Fruit fly (Drosophila melanogaster) whole organism, embryonic: ENCODE measurements around the gene CG31788.

ENCODE experiments used
- B-H1 ChIP-seq: fragments of 200-800 bp; sonication (Bioruptor generic); IDR thresholded peaks from 3 replicates; pipeline ENCODE4 v1.3.6; 2022; ENCODE audit warnings: missing biosample characterization, missing genetic modification characterization
- Blimp-1 ChIP-seq: fragments of 200-800 bp; sonication (Bioruptor generic); optimal IDR thresholded peaks from 3 replicates; lab custom pipeline; 2018; ENCODE audit warnings: missing biosample characterization, missing genetic modification characterization, mild to moderate bottlenecking, moderate library complexity, missing genetic modification reagents
- CG12769 ChIP-seq: fragments of 200-800 bp; sonication (Bioruptor generic); optimal IDR thresholded peaks from 2 replicates; lab custom pipeline; 2019; ENCODE audit warnings: missing biosample characterization, mild to moderate bottlenecking, missing genetic modification characterization, moderate library complexity
- CG13624 ChIP-seq: fragments of 200-800 bp; sonication (Bioruptor generic); optimal IDR thresholded peaks from 2 replicates; lab custom pipeline; 2016; ENCODE audit warnings: missing biosample characterization, missing genetic modification characterization
- CG14050 ChIP-seq: fragments of 200-800 bp; sonication (Bioruptor generic); IDR thresholded peaks from 3 replicates; pipeline ENCODE4 v1.3.6; 2022; ENCODE audit warnings: missing biosample characterization, missing genetic modification characterization
- CG17359 ChIP-seq: fragments of 200-800 bp; sonication (Bioruptor generic); optimal IDR thresholded peaks from 3 replicates; lab custom pipeline; 2018; ENCODE audit warnings: missing biosample characterization, mild to moderate bottlenecking, missing genetic modification characterization, moderate library complexity
- CG17612 ChIP-seq: fragments of 200-800 bp; sonication (Bioruptor generic); IDR thresholded peaks from 2 replicates; pipeline ENCODE4 v1.3.6; 2022; ENCODE audit warnings: missing biosample characterization, missing genetic modification characterization
- CG2199 ChIP-seq: fragments of 200-800 bp; sonication (Bioruptor generic); IDR thresholded peaks from 3 replicates; pipeline ENCODE4 v1.3.6; 2022; ENCODE audit warnings: missing biosample characterization, missing genetic modification characterization
- CG43689 ChIP-seq: fragments of 200-800 bp; sonication (Bioruptor generic); IDR thresholded peaks from 2 replicates; pipeline ENCODE4 v1.3.6; 2022; ENCODE audit warnings: missing biosample characterization, missing genetic modification characterization
- CG6765 ChIP-seq: fragments of 200-800 bp; sonication (Bioruptor generic); optimal IDR thresholded peaks from 3 replicates; lab custom pipeline; 2017; ENCODE audit warnings: missing biosample characterization, mild to moderate bottlenecking, missing genetic modification characterization
- CG8089 ChIP-seq: fragments of 200-800 bp; sonication (Bioruptor generic); optimal IDR thresholded peaks from 3 replicates; lab custom pipeline; 2016; ENCODE audit warnings: missing biosample characterization, missing genetic modification characterization
- CG8388 ChIP-seq: fragments of 200-800 bp; sonication (Bioruptor generic); optimal IDR thresholded peaks from 2 replicates; lab custom pipeline; 2019; ENCODE audit warnings: missing biosample characterization, mild to moderate bottlenecking, missing genetic modification characterization, moderate library complexity
- CG8478 ChIP-seq: fragments of >200 bp; optimal IDR thresholded peaks from 2 replicates; lab custom pipeline; 2018
- CrebB ChIP-seq: fragments of 200-800 bp; sonication (Bioruptor generic); optimal IDR thresholded peaks from 3 replicates; lab custom pipeline; 2018; ENCODE audit warnings: missing biosample characterization, mild to moderate bottlenecking, missing genetic modification characterization
- D19B ChIP-seq: fragments of 200-800 bp; sonication (Bioruptor generic); optimal IDR thresholded peaks from 2 replicates; lab custom pipeline; 2017; ENCODE audit warnings: missing biosample characterization, mild to moderate bottlenecking, missing genetic modification characterization
- Dad ChIP-seq: fragments of 200-800 bp; sonication (Bioruptor generic); optimal IDR thresholded peaks from 3 replicates; lab custom pipeline; 2016; ENCODE audit warnings: missing biosample characterization, missing genetic modification characterization
- Dref ChIP-seq: fragments of 200-800 bp; sonication (Bioruptor generic); IDR thresholded peaks from 2 replicates; pipeline ENCODE4 v1.3.6; 2022; ENCODE audit warnings: missing biosample characterization, missing genetic modification characterization
- ERR ChIP-seq: fragments of 200-800 bp; sonication (Bioruptor generic); optimal IDR thresholded peaks from 2 replicates; lab custom pipeline; 2016; ENCODE audit warnings: missing biosample characterization, missing genetic modification characterization
- H15 ChIP-seq: fragments of 200-800 bp; sonication (Bioruptor generic); IDR thresholded peaks from 3 replicates; pipeline ENCODE4 v1.3.6; 2022; ENCODE audit warnings: missing biosample characterization, missing genetic modification characterization
- HLH54F ChIP-seq: fragments of 200-800 bp; sonication (Bioruptor generic); optimal IDR thresholded peaks from 3 replicates; lab custom pipeline; 2016; ENCODE audit warnings: missing biosample characterization, missing genetic modification characterization
- HLHmδ ChIP-seq: fragments of 200-800 bp; sonication (Bioruptor generic); optimal IDR thresholded peaks from 2 replicates; lab custom pipeline; 2018; ENCODE audit warnings: missing biosample characterization, mild to moderate bottlenecking, missing genetic modification characterization, moderate library complexity
- HmgD ChIP-seq: fragments of 200-800 bp; sonication (Bioruptor generic); optimal IDR thresholded peaks from 3 replicates; lab custom pipeline; 2016; ENCODE audit warnings: missing biosample characterization, missing genetic modification characterization
- Hr78 ChIP-seq, 2 experiments: fragments of 200-800 bp in 1 of 2; fragments of >200 bp in 1 of 2; sonication (Bioruptor generic) in 1 of 2; optimal IDR thresholded peaks; 2 replicates each; lab custom pipeline; 2017 to 2019; ENCODE audit warnings: missing biosample characterization in 2 of 2, missing genetic modification characterization in 2 of 2, mild to moderate bottlenecking in 1 of 2, moderate library complexity in 1 of 2
- Hsf ChIP-seq: fragments of 200-800 bp; sonication (Bioruptor generic); optimal IDR thresholded peaks from 3 replicates; lab custom pipeline; 2016; ENCODE audit warnings: missing biosample characterization, missing genetic modification characterization
- MBD-R2 ChIP-seq: fragments of 200-800 bp; sonication (Bioruptor generic); IDR thresholded peaks from 2 replicates; pipeline ENCODE4 v1.3.6; 2022; ENCODE audit warnings: missing biosample characterization, missing genetic modification characterization
- NFAT ChIP-seq: fragments of 200-800 bp; sonication (Bioruptor generic); IDR thresholded peaks from 2 replicates; pipeline ENCODE4 v1.3.6; 2022; ENCODE audit warnings: missing biosample characterization, missing genetic modification characterization
- TFAM ChIP-seq: fragments of 200-800 bp; sonication (Bioruptor generic); optimal IDR thresholded peaks from 2 replicates; lab custom pipeline; 2017; ENCODE audit warnings: missing biosample characterization, missing genetic modification characterization, inconsistent platforms
- Xrp1 ChIP-seq: fragments of 200-800 bp; sonication (Bioruptor generic); IDR thresholded peaks from 2 replicates; pipeline ENCODE4 v1.3.6; 2022; ENCODE audit warnings: missing biosample characterization, missing genetic modification characterization
- amos ChIP-seq: fragments of 200-800 bp; sonication (Bioruptor generic); IDR thresholded peaks from 2 replicates; pipeline ENCODE4 v1.3.6; 2022; ENCODE audit warnings: missing biosample characterization, missing genetic modification characterization; ENCODE audit not compliant: partially characterized antibody
- ase ChIP-seq: fragments of 200-800 bp; sonication (Bioruptor generic); IDR thresholded peaks from 3 replicates; pipeline ENCODE4 v1.3.6; 2022; ENCODE audit warnings: missing biosample characterization, missing genetic modification characterization
- ato ChIP-seq: fragments of 200-800 bp; sonication (Bioruptor generic); IDR thresholded peaks from 2 replicates; pipeline ENCODE4 v1.3.6; 2022; ENCODE audit warnings: missing biosample characterization, missing genetic modification characterization; ENCODE audit not compliant: partially characterized antibody
- bbx ChIP-seq: fragments of 200-800 bp; sonication (Bioruptor generic); IDR thresholded peaks from 2 replicates; pipeline ENCODE4 v1.3.6; 2022; ENCODE audit warnings: missing biosample characterization, missing genetic modification characterization; ENCODE audit not compliant: partially characterized antibody
- br ChIP-seq: fragments of >200 bp; optimal IDR thresholded peaks from 2 replicates; lab custom pipeline; 2017
- cas ChIP-seq: fragments of 200-800 bp; sonication (Bioruptor generic); IDR thresholded peaks from 2 replicates; pipeline ENCODE4 v1.3.6; 2022; ENCODE audit warnings: missing biosample characterization, missing genetic modification characterization
- cg ChIP-seq: fragments of 200-800 bp; sonication (Bioruptor generic); optimal IDR thresholded peaks from 3 replicates; lab custom pipeline; 2019; ENCODE audit warnings: missing biosample characterization, mild to moderate bottlenecking, missing genetic modification characterization, moderate library complexity
- crol ChIP-seq: fragments of 200-800 bp; sonication (Bioruptor generic); IDR thresholded peaks from 2 replicates; pipeline ENCODE4 v1.3.6; 2022; ENCODE audit warnings: missing biosample characterization, missing genetic modification characterization
- crp ChIP-seq, 2 experiments: fragments of 200-800 bp; sonication (Bioruptor generic); optimal IDR thresholded peaks; 2 replicates in 1 of 2; 3 replicates in 1 of 2; lab custom pipeline; 2017; ENCODE audit warnings: missing biosample characterization in 2 of 2, missing genetic modification characterization in 2 of 2, mild to moderate bottlenecking in 1 of 2, moderate library complexity in 1 of 2
- eyg ChIP-seq: fragments of 200-800 bp; sonication (Bioruptor generic); optimal IDR thresholded peaks from 3 replicates; lab custom pipeline; 2016; ENCODE audit warnings: missing biosample characterization, missing genetic modification characterization
- gcm ChIP-seq: fragments of 200-800 bp; sonication (Bioruptor generic); optimal IDR thresholded peaks from 2 replicates; lab custom pipeline; 2019; ENCODE audit warnings: missing biosample characterization, mild to moderate bottlenecking, missing genetic modification characterization, moderate library complexity
- hbn ChIP-seq: fragments of 200-800 bp; sonication (Bioruptor generic); IDR thresholded peaks from 2 replicates; pipeline ENCODE4 v1.3.6; 2022; ENCODE audit warnings: missing biosample characterization, missing genetic modification characterization; ENCODE audit not compliant: partially characterized antibody
- jumu ChIP-seq: fragments of 200-800 bp; sonication (Bioruptor generic); optimal IDR thresholded peaks from 3 replicates; lab custom pipeline; 2016; ENCODE audit warnings: missing biosample characterization, missing genetic modification characterization
- mld ChIP-seq: fragments of 200-800 bp; sonication (Bioruptor generic); IDR thresholded peaks from 3 replicates; pipeline ENCODE4 v1.3.6; 2022; ENCODE audit warnings: missing biosample characterization, missing genetic modification characterization; ENCODE audit not compliant: partially characterized antibody
- psq ChIP-seq: fragments of 200-800 bp; sonication (Bioruptor generic); optimal IDR thresholded peaks from 2 replicates; lab custom pipeline; 2017; ENCODE audit warnings: missing biosample characterization, missing genetic modification characterization
- sc ChIP-seq, 3 experiments: fragments of >200 bp in 2 of 3; fragments of 200-800 bp in 1 of 3; sonication (Bioruptor generic) in 1 of 3; optimal IDR thresholded peaks; 2 replicates in 2 of 3; 3 replicates in 1 of 3; lab custom pipeline; 2017; ENCODE audit warnings: mild to moderate bottlenecking in 1 of 3, missing biosample characterization in 1 of 3, missing genetic modification characterization in 1 of 3, missing genetic modification reagents in 1 of 3
- sisA ChIP-seq: fragments of 200-800 bp; sonication (Bioruptor generic); IDR thresholded peaks from 2 replicates; pipeline ENCODE4 v1.3.6; 2022; ENCODE audit warnings: missing biosample characterization, missing genetic modification characterization
- wek ChIP-seq: fragments of 200-800 bp; sonication (Bioruptor generic); optimal IDR thresholded peaks from 3 replicates; lab custom pipeline; 2018; ENCODE audit warnings: missing biosample characterization, mild to moderate bottlenecking, missing genetic modification characterization, moderate library complexity
- yki ChIP-seq: fragments of >200 bp; optimal IDR thresholded peaks from 3 replicates; lab custom pipeline; 2018

The CG31788 gene

DNA sequence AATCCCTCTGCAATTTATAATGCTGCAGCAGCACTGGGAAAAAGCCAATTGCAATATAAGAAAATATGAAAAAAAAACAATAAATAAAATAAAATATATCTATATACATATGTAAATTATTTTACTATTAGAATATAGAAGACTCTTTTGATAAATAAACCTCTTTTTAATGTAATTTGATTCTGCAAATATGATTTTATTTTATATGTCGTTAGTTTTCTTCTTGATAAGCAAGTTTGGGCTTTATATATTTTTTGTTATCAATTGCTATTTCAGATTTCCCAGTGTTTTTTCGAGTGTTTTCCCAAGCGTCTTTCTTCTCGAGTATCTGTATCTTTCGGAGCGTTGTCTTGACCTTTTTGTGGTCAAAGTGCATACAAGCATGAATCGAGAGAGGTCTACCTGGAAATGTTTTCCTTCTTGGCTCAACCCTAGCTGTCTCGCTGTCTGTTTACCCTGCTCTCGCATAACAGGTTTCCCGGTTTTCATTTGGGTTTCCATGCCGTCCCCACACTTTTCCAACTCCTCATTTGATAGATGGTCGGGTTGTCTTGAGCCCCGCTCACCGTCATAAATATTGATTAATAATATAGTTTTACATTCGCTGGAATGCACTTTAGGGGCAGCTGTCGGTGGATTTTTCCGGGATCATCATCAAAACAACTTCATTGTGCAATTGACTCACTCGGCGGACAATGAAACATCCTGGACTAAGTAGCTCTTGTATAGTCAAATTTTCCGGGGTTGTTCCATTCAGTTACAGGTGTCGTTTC lies 47.5 kb upstream of the CG31788 start (continued):
- no peak for TF ChIP-seq ato (GFP tag; lab: Robert Waterston, UW)
- TF ChIP-seq Blimp-1 (GFP tag; lab: Kevin White, UChicago), result peak; percentile 75
- no peak for TF ChIP-seq cg (GFP tag; lab: Kevin White, UChicago)
- TF ChIP-seq yki (lab: Kevin White, UChicago), result no peak
- no peak for TF ChIP-seq B-H1 (GFP tag; lab: Robert Waterston, UW)
- no peak for TF ChIP-seq TFAM (GFP tag; lab: Kevin White, UChicago)
- TF ChIP-seq Hsf, result no peak
- TF ChIP-seq psq (GFP tag; lab: Kevin White, UChicago), result peak; percentile 10
- peak; percentile 85 for TF ChIP-seq gcm (GFP tag; lab: Kevin White, UChicago)
- TF ChIP-seq sisA, result no peak
- peak in 1 of 2 experiments; percentile 88 for TF ChIP-seq Hr78 (GFP tag; optimal IDR thresholded peaks at IDR 0.05; lab: Kevin White, UChicago)
- TF ChIP-seq Xrp1 (GFP tag; lab: Robert Waterston, UW), result peak; percentile 88
- TF ChIP-seq CG17359 (tag; lab: Kevin White, UChicago), result peak; percentile 61
- no peak for TF ChIP-seq CG43689 (GFP tag; lab: Robert Waterston, UW)
- peak; percentile 69 for TF ChIP-seq CG8388
- TF ChIP-seq ase (GFP tag; lab: Robert Waterston, UW), result no peak
- TF ChIP-seq CG13624 (GFP tag; lab: Kevin White, UChicago), result no peak
- no peak for TF ChIP-seq hbn (GFP tag; lab: Robert Waterston, UW)
- no peak for TF ChIP-seq cas (GFP tag; lab: Robert Waterston, UW)
- TF ChIP-seq H15, result no peak
- TF ChIP-seq CG8478, result no peak
- no peak for TF ChIP-seq wek (GFP tag; lab: Kevin White, UChicago)
- TF ChIP-seq CG12769 (tag; lab: Kevin White, UChicago), result no peak
- no peak for TF ChIP-seq eyg (GFP tag; lab: Kevin White, UChicago)
- no peak for TF ChIP-seq CrebB (tag; lab: Kevin White, UChicago)
- TF ChIP-seq D19B, result no peak
- TF ChIP-seq amos (GFP tag; lab: Robert Waterston, UW), result no peak
- TF ChIP-seq MBD-R2 (GFP tag; lab: Robert Waterston, UW), result no peak
- no peak for TF ChIP-seq crp (GFP tag; optimal IDR thresholded peaks at IDR 0.05; lab: Kevin White, UChicago)
- TF ChIP-seq HLH54F (GFP tag; lab: Kevin White, UChicago), result no peak
- no peak for TF ChIP-seq jumu (GFP tag; lab: Kevin White, UChicago)
- TF ChIP-seq Dref (GFP tag; lab: Robert Waterston, UW), result no peak
- no peak for TF ChIP-seq CG17612 (GFP tag; lab: Robert Waterston, UW)
- no peak for TF ChIP-seq crol
- no peak for TF ChIP-seq mld (GFP tag; lab: Robert Waterston, UW)
- no peak for TF ChIP-seq CG8089
- no peak for TF ChIP-seq HmgD (GFP tag; lab: Kevin White, UChicago)
- no peak for TF ChIP-seq CG14050 (GFP tag; lab: Robert Waterston, UW)
- TF ChIP-seq CG6765 (GFP tag; lab: Kevin White, UChicago), result no peak
- TF ChIP-seq sc (optimal IDR thresholded peaks at IDR 0.05; lab: Kevin White, UChicago), result no peak
- TF ChIP-seq sc (GFP tag; optimal IDR thresholded peaks at IDR 0.05; lab: Kevin White, UChicago), result peak; percentile 65
- no peak for TF ChIP-seq ERR (GFP tag; lab: Kevin White, UChicago)
- TF ChIP-seq HLHmδ, result no peak
- TF ChIP-seq NFAT (GFP tag; lab: Robert Waterston, UW), result no peak
- TF ChIP-seq br (lab: Kevin White, UChicago), result no peak
- TF ChIP-seq bbx (GFP tag; lab: Robert Waterston, UW), result no peak
- 0 out of 3 replicates have a peak, but pooled peaks have one; percentile 32 for TF ChIP-seq CG2199
- no peak for TF ChIP-seq Dad (GFP tag; lab: Kevin White, UChicago)
